Worm (Caenorhabditis elegans) whole organism, mixed stage, embryonic: Measurements from ENCODE around the gene ndg-4.

ENCODE experiments used
- blmp-1 ChIP-seq: fragments of 150-350 bp; optimal IDR thresholded peaks from 2 replicates; lab custom pipeline; 2014; ENCODE audit warnings: missing biosample characterization, missing genetic modification characterization
- drap-1 ChIP-seq: fragments of 200-800 bp; sonication (Bioruptor generic); optimal IDR thresholded peaks from 3 replicates; lab custom pipeline; 2018; ENCODE audit warnings: mild to moderate bottlenecking, missing genetic modification characterization, missing compliant biosample characterization
- elt-1 ChIP-seq: sonication (generic microtip); optimal IDR thresholded peaks from 2 replicates; lab custom pipeline; 2017; ENCODE audit warnings: missing genetic modification characterization, mild to moderate bottlenecking, missing compliant biosample characterization, antibody characterized with exemption, moderate library complexity, borderline replicate concordance; ENCODE audit not compliant: insufficient read depth
- elt-3 ChIP-seq: fragments of 150-350 bp; optimal IDR thresholded peaks from 2 replicates; lab custom pipeline; 2014; ENCODE audit warnings: missing biosample characterization, missing genetic modification characterization
- hlh-1 ChIP-seq: fragments of 150-350 bp; optimal IDR thresholded peaks from 2 replicates; lab custom pipeline; 2014; ENCODE audit warnings: missing biosample characterization, missing genetic modification reagents, missing genetic modification characterization
- lin-13 ChIP-seq: fragments of 150-350 bp; optimal IDR thresholded peaks from 2 replicates; lab custom pipeline; 2014; ENCODE audit warnings: missing biosample characterization, missing genetic modification characterization
- lsy-2 ChIP-seq: fragments of 150-350 bp; optimal IDR thresholded peaks from 2 replicates; lab custom pipeline; 2014; ENCODE audit warnings: missing biosample characterization, missing genetic modification characterization
- nhr-12 ChIP-seq: fragments of 150-350 bp; optimal IDR thresholded peaks from 2 replicates; lab custom pipeline; 2014; ENCODE audit warnings: missing biosample characterization, missing genetic modification characterization
- nhr-237 ChIP-seq: fragments of 150-350 bp; optimal IDR thresholded peaks from 2 replicates; lab custom pipeline; 2014; ENCODE audit warnings: missing biosample characterization, missing genetic modification characterization
- nhr-76 ChIP-seq: sonication (generic microtip); optimal IDR thresholded peaks from 2 replicates; lab custom pipeline; 2017; ENCODE audit warnings: missing biosample characterization, missing genetic modification characterization
- unc-39 ChIP-seq: fragments of 150-350 bp; optimal IDR thresholded peaks from 2 replicates; lab custom pipeline; 2014; ENCODE audit warnings: missing biosample characterization, missing genetic modification characterization
- unc-62 ChIP-seq: fragments of 150-350 bp; optimal IDR thresholded peaks from 2 replicates; lab custom pipeline; 2014; ENCODE audit warnings: missing biosample characterization, missing genetic modification reagents, missing genetic modification characterization
- ztf-11 ChIP-seq: fragments of 150-350 bp; optimal IDR thresholded peaks from 2 replicates; lab custom pipeline; 2014; ENCODE audit warnings: missing biosample characterization, missing genetic modification characterization

ce11 chrIII:4476313-4476712, 9.1 kb upstream of the ndg-4 start:
- TF ChIP-seq ztf-11 = no peak
- TF ChIP-seq drap-1 (GFP tag; lab: Kevin White, UChicago) = no peak
- TF ChIP-seq nhr-237 (tag; lab: Kevin White, UChicago) = no peak
- TF ChIP-seq nhr-76 = no peak
- TF ChIP-seq lin-13 (tag; lab: Kevin White, UChicago) = no peak
- no peak for TF ChIP-seq elt-1
- TF ChIP-seq lsy-2 (tag; lab: Kevin White, UChicago) = no peak
- TF ChIP-seq unc-62 (GFP tag; lab: Kevin White, UChicago) = no peak
- no peak for TF ChIP-seq blmp-1 (tag; lab: Kevin White, UChicago)
- no peak for TF ChIP-seq nhr-12 (tag; lab: Kevin White, UChicago)
- TF ChIP-seq hlh-1 = no peak
- TF ChIP-seq elt-3 (tag; lab: Kevin White, UChicago) = no peak
- TF ChIP-seq unc-39 (tag; lab: Kevin White, UChicago) = no peak
